Worm (Caenorhabditis elegans) whole organism, L1 larva: Measurements from ENCODE around the gene fbxa-139.

Experiments
- C34B4.2 ChIP-seq: sonication (generic microtip); optimal IDR thresholded peaks from 2 replicates; lab custom pipeline; 2017; ENCODE audit warnings: mild to moderate bottlenecking, missing genetic modification characterization, missing compliant biosample characterization
- aly-2 ChIP-seq: fragments of 150-350 bp; optimal IDR thresholded peaks from 2 replicates; lab custom pipeline; 2014; ENCODE audit warnings: missing biosample characterization, missing genetic modification characterization
- elt-2 ChIP-seq: sonication (generic microtip); optimal IDR thresholded peaks from 2 replicates; lab custom pipeline; 2016; ENCODE audit warnings: missing genetic modification characterization, mild to moderate bottlenecking, inconsistent platforms, missing compliant biosample characterization, missing genetic modification reagents
- elt-3 ChIP-seq, 6 experiments: fragments of 150-350 bp in 1 of 6; sonication (generic microtip); optimal IDR thresholded peaks; 2 replicates each; lab custom pipeline; 2017 to 2018; ENCODE audit warnings: missing biosample characterization in 6 of 6, missing genetic modification characterization in 6 of 6, inconsistent platforms in 1 of 6
- mdl-1 ChIP-seq, 2 experiments: fragments of 150-350 bp; optimal IDR thresholded peaks; 2 replicates each; lab custom pipeline; 2014 to 2017; ENCODE audit warnings: missing biosample characterization in 2 of 2, missing genetic modification characterization in 2 of 2, inconsistent platforms in 1 of 2
- nhr-11 ChIP-seq: fragments of 150-350 bp; optimal IDR thresholded peaks from 2 replicates; lab custom pipeline; 2014; ENCODE audit warnings: missing biosample characterization, missing genetic modification characterization
- nhr-237 ChIP-seq: fragments of 150-350 bp; optimal IDR thresholded peaks from 2 replicates; lab custom pipeline; 2014; ENCODE audit warnings: missing biosample characterization, missing genetic modification characterization
- pqm-1 ChIP-seq: sonication (generic microtip); optimal IDR thresholded peaks from 3 replicates; lab custom pipeline; 2017; ENCODE audit warnings: missing biosample characterization, missing genetic modification characterization
- skn-1 ChIP-seq: fragments of 150-350 bp; optimal IDR thresholded peaks from 2 replicates; lab custom pipeline; 2014; ENCODE audit warnings: missing biosample characterization, missing genetic modification characterization
- snu-23 ChIP-seq: sonication (generic microtip); optimal IDR thresholded peaks from 2 replicates; lab custom pipeline; 2016; ENCODE audit warnings: missing genetic modification characterization, missing compliant biosample characterization
- sptf-1 ChIP-seq: fragments of 150-350 bp; optimal IDR thresholded peaks from 2 replicates; lab custom pipeline; 2014; ENCODE audit warnings: missing biosample characterization, missing genetic modification characterization
- unc-62 ChIP-seq: fragments of 150-350 bp; optimal IDR thresholded peaks from 2 replicates; lab custom pipeline; 2014; ENCODE audit warnings: missing biosample characterization, missing genetic modification reagents, missing genetic modification characterization
- ztf-4 ChIP-seq: fragments of 150-350 bp; optimal IDR thresholded peaks from 2 replicates; lab custom pipeline; 2014; ENCODE audit warnings: missing biosample characterization, missing genetic modification characterization

DNA sequence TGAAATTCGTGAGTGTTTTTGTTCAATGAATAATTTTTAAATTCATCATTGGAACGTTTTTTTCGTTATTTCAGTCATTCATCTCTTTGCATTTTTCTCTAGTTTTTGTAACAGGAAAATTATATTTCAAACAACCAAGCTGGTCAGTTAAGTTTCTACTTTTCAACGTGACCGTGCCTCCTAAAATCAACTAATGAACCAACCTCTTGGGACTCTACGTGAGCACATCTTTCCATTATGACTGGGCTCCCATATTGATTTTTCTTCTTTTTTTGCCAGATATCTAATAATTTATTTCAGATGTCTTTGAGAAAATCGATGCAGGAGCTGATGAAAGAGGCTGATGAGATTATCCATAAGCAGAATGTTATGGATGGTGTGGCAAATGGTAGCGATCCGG, 31.1 kb upstream of the fbxa-139 start, which contains the start of gene C55A1.11:
- TF ChIP-seq C34B4.2 (no peak), elt-2 (no peak), unc-62 (GFP tag; lab: Kevin White, UChicago) (no peak), mdl-1 (tag; optimal IDR thresholded peaks at IDR 0.05; lab: Kevin White, UChicago) (no peak), pqm-1 (tag; lab: Kevin White, UChicago) (no peak), sptf-1 (tag; lab: Kevin White, UChicago) (no peak), ztf-4 (tag; lab: Kevin White, UChicago) (no peak), skn-1 (tag; lab: Kevin White, UChicago) (no peak), nhr-11 (tag; lab: Kevin White, UChicago) (no peak), nhr-237 (no peak), snu-23 (no peak), aly-2 (tag; lab: Kevin White, UChicago) (no peak), elt-3 (tag; optimal IDR thresholded peaks at IDR 0.05; lab: Kevin White, UChicago) (no peak)
